Worm (Caenorhabditis elegans): ENCODE results near the gene F22E5.11.
"Not testable (repeated sequence)": the region's sequence is repeated elsewhere in the genome, so short reads cannot be mapped to it uniquely, and the experiment has no call there.

The F22E5.11 gene

DNA sequence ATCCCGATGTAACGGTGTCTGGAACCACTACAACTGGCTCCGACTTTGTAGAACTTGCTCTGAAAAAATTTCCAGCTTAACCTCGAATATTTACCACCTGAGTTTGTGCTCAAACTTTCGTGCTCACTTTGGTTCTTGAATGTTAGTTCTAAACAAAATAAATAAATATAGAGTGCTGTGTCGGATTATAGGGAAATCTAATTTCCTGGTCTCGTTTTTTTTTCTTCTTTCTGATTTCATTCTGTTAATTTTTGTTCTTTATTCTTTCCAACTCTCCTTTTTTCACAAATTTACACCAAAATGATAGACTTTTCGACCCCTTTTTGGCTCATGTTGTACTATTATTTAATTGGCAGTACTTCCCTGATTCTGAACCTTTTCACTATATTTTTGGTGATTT lies 15.1 kb downstream of the F22E5.11 start, which contains the start of gene sri-37:
Gene sri-37 (plus strand): TSS at position 301 of the 400 bp plus-strand sequence.
- no peak for TF ChIP-seq him-1 (tag; optimal IDR thresholded peaks at IDR 0.05)
- TF ChIP-seq hmg-1.2 (GFP tag; IDR thresholded peaks at IDR 0.05) = no peak
- TF ChIP-seq F39B2.1 (GFP tag; IDR thresholded peaks at IDR 0.05) = no peak
- no peak for TF ChIP-seq dox-1 (GFP tag; IDR thresholded peaks at IDR 0.05)
- no peak for TF ChIP-seq madf-10 (tag; optimal IDR thresholded peaks at IDR 0.05)
- no peak for TF ChIP-seq bed-1 (GFP tag; IDR thresholded peaks at IDR 0.05)
- TF ChIP-seq snpc-3.4 (tag; optimal IDR thresholded peaks at IDR 0.05) = no peak

DNA sequence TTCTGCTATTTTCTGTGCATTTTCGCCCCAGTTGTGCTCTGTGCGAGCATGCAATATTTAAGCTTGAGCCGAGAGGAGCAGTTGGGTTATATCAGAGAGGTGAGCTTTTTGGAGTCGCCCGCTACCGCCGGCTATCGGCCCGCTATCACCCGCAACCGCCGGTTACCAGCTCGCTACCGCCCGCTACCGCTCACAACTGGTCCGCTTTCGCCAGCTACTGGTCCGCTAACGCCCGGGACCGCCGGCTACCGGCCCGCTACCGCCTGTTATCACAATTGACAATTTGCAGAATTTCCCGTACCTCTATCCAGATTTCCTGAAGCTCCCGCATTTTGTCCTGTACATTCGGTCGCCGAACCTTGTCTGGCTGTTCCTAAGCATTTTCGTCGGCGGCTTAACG lies 16.0 kb downstream of the F22E5.11 start:
- TF ChIP-seq F57A8.1 (GFP tag; optimal IDR thresholded peaks at IDR 0.05) = no peak
- peak; percentile 81; the same call in 1 of the 2 replicates for TF ChIP-seq egrh-3 (GFP tag; IDR thresholded peaks at IDR 0.05)
- no peak for TF ChIP-seq F52B5.7 (tag; optimal IDR thresholded peaks at IDR 0.05)
- TF ChIP-seq mcd-1 (GFP tag; IDR thresholded peaks at IDR 0.05) = 0 out of 2 replicates have a peak, but pooled peaks have one; percentile 22
- TF ChIP-seq zfh-2 (GFP tag; conservative IDR thresholded peaks at IDR 0.05) = peak; percentile 85
- 0 out of 2 replicates have a peak, but pooled peaks have one; percentile 52 for TF ChIP-seq F37B4.10 (GFP tag; IDR thresholded peaks at IDR 0.05)

ce11 chrII:2627154-2627799 lies 17.1 kb downstream of the F22E5.11 start, which contains the start of gene sri-71:
Gene sri-71, plus strand, starts transcription at chrII:2627749.
- TF ChIP-seq mxl-1 (tag; optimal IDR thresholded peaks at IDR 0.05) (no peak), zfh-2 (GFP tag; conservative IDR thresholded peaks at IDR 0.05) (peak; percentile 91), dox-1 (GFP tag; IDR thresholded peaks at IDR 0.05) (0 out of 2 replicates have a peak, but pooled peaks have one; percentile 26), nfyb-1 (GFP tag; IDR thresholded peaks at IDR 0.05) (no peak), chd-7 (tag; optimal IDR thresholded peaks at IDR 0.05) (peak; percentile 4), egrh-3 (GFP tag; IDR thresholded peaks at IDR 0.05) (peak; percentile 87; the same call in 1 of the 2 replicates)

DNA sequence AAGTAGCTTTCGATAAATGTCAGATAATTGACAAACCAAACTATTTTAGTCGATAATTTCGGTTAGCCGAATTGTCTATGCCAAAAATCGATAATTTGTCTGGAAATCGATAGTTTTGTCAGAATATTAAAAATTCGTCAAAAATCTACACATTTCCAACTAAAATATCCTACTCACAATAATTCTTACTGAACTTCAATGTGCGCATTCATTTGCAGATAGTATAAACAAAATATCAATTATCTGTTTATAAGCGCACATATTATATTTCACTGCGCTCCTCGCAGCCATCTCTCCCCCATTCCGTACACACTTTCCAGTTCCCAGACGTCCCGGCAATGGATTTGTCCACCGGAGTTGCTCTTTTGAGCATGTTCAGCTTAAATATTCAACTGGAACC lies 19.6 kb downstream of the F22E5.11 start, which contains the start of gene lgc-28:
Gene lgc-28 (plus strand): TSS at position 301 of the 400 bp plus-strand sequence.
- TF ChIP-seq hmg-1.2 (GFP tag; IDR thresholded peaks at IDR 0.05) (no peak), somi-1 (GFP tag; optimal IDR thresholded peaks at IDR 0.05) (no peak), F57A8.1 (GFP tag; optimal IDR thresholded peaks at IDR 0.05) (no peak), akir-1 (GFP tag; optimal IDR thresholded peaks at IDR 0.05) (no peak), mcd-1 (GFP tag; IDR thresholded peaks at IDR 0.05) (no peak), snpc-3.4 (tag; optimal IDR thresholded peaks at IDR 0.05) (no peak), ztf-6 (GFP tag; IDR thresholded peaks at IDR 0.05) (no peak), madf-3 (GFP tag; IDR thresholded peaks at IDR 0.05) (no peak), ZK185.1 (tag; optimal IDR thresholded peaks at IDR 0.05; ENCODE audit: poor library complexity, severe bottlenecking) (no peak), Y79H2A.3 (GFP tag; conservative IDR thresholded peaks at IDR 0.05) (no peak), hmg-20 (GFP tag; IDR thresholded peaks at IDR 0.05) (no peak), tlf-1 (GFP tag; optimal IDR thresholded peaks at IDR 0.05) (no peak)

- not testable (repeated sequence) for TF ChIP-seq gei-17 (GFP tag; optimal IDR thresholded peaks at IDR 0.05); cebp-1 (GFP tag; IDR thresholded peaks at IDR 0.05); cebp-1 (tag; optimal IDR thresholded peaks at IDR 0.05); nhr-120 (GFP tag; IDR thresholded peaks at IDR 0.05)
Measured at ce11 chrII:2622936-2623452, 21.4 kb downstream of the F22E5.11 start, which contains the start of gene D2062.4. Gene D2062.4, plus strand, starts transcription at chrII:2623402.

- TF ChIP-seq let-526 (GFP tag; IDR thresholded peaks at IDR 0.05) = no peak
- TF ChIP-seq bed-2 (GFP tag; IDR thresholded peaks at IDR 0.05) = no peak
- no peak for TF ChIP-seq fkh-3 (tag; optimal IDR thresholded peaks at IDR 0.05)
- no peak for TF ChIP-seq hlh-12 (tag; optimal IDR thresholded peaks at IDR 0.05)
- no peak for TF ChIP-seq madf-3 (GFP tag; IDR thresholded peaks at IDR 0.05)
- no peak for TF ChIP-seq let-607 (tag; optimal IDR thresholded peaks at IDR 0.05)
- no peak for TF ChIP-seq somi-1 (GFP tag; optimal IDR thresholded peaks at IDR 0.05)
- TF ChIP-seq madf-10 (tag; optimal IDR thresholded peaks at IDR 0.05) = no peak
Measured at ce11 chrII:2622480-2622879, 21.9 kb downstream of the F22E5.11 start, which contains the start of gene D2062.5. Gene D2062.5, plus strand, starts transcription at chrII:2622780.
